Worm (Caenorhabditis elegans): ENCODE measurements around the gene spp-19.

Gene spp-19

DNA sequence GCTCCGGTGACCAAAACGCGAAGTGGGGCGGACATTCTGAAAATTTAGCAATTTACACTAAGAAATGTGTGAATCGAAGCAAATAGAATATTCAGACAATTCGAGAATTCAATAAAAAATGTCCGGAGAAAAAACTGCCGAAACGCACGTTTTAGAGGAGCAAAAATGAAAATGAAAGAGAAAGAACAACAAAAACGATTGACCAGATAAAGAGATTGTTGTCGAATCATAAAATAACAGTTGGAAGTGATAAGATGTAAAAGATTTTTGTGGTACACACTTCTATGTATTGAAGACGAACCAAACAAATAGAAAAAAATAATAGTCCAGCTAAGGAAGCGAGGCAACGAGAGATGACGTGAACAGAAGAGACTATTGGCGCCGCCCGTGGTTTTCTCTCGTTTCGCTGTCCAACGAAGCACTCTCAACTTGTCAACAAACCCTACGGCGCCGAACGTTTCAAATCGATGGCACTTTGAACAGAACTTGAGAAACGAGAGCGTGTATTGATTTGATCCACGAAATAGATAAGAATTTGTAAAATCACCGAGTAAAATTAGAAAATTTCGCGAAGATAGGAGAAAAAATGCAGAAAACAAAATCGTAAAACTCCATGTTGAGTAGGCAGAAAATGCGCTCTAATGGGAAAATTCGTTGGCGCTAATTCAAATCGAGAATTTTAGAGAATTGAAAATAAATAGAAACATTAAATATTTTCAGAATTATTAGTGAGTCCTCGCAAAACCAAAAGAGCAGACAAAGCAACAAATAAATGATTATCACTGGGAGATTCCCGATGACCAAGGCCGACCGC is 44.8 kb downstream of the spp-19 start, which contains the start of gene mdh-1 (continued):
- TF ChIP-seq nhr-41 (GFP tag; IDR thresholded peaks at IDR 0.05) (no peak), pqm-1 (tag; optimal IDR thresholded peaks at IDR 0.05) (peak; percentile 10), mxl-2 (GFP tag; conservative IDR thresholded peaks at IDR 0.05) (no peak), mep-1 (tag; optimal IDR thresholded peaks at IDR 0.05) (peak; percentile 12), ces-1 (GFP tag; optimal IDR thresholded peaks at IDR 0.05) (no peak), duxl-1 (tag; optimal IDR thresholded peaks at IDR 0.05; ENCODE audit: poor library complexity) (no peak), nhr-6 (tag; optimal IDR thresholded peaks at IDR 0.05) (no peak), ceh-20 (GFP tag; IDR thresholded peaks at IDR 0.05) (no peak), ceh-28 (tag; optimal IDR thresholded peaks at IDR 0.05) (peak; percentile 14), nhr-48 (tag; optimal IDR thresholded peaks at IDR 0.05) (no peak), hmg-1.1 (GFP tag; IDR thresholded peaks at IDR 0.05) (no peak; the same call in 1 of the 2 replicates)

DNA sequence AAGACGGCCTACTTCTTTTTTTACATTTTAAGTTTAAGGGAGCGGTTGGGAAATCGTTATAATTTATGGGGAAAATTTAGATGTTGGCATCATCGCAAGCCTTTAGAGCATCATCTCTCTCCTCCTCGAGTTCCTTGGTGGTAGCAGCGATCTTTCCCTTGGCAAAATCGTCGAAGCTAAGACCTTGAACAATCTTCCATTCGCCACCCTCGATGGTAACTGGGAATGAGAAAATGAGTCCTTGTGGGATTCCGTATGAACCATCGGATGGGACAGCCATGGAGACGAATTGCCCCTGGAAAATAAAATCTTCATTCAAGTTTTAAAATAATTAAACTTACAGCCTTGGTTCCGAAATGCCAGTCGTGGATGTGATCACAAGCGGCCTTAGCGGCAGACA is 46.1 kb downstream of the spp-19 start:
- TF ChIP-seq dmd-6 (GFP tag; IDR thresholded peaks at IDR 0.05) (peak; percentile 12; the same call in 1 of the 2 replicates), madf-9 (GFP tag; conservative IDR thresholded peaks at IDR 0.05) (0 out of 2 replicates have a peak, but pooled peaks have one; percentile 2), zip-2 (tag; optimal IDR thresholded peaks at IDR 0.05) (no peak), unc-62 (GFP tag; optimal IDR thresholded peaks at IDR 0.05 in 1 of 2) (no peak), unc-62 (tag; optimal IDR thresholded peaks at IDR 0.05) (no peak), spr-3 (GFP tag; optimal IDR thresholded peaks at IDR 0.05) (no peak), nhr-102 (tag; optimal IDR thresholded peaks at IDR 0.05) (no peak), dpl-1 (GFP tag; optimal IDR thresholded peaks at IDR 0.05) (no peak), hlh-30 (tag; optimal IDR thresholded peaks at IDR 0.05; ENCODE audit: insufficient read depth) (no peak), ceh-82 (tag; optimal IDR thresholded peaks at IDR 0.05) (no peak), skn-1 (tag; optimal IDR thresholded peaks at IDR 0.05) (no peak), arid-1 (GFP tag; conservative IDR thresholded peaks at IDR 0.05) (no peak)

ce11 chrV:6514887-6515324 is 46.6 kb downstream of the spp-19 start, which contains the start of gene dpy-11:
TSS of gene dpy-11 (minus strand) at chrV:6515240.
- 0 out of 2 replicates have a peak, but pooled peaks have one; percentile 48 for TF ChIP-seq tra-1 (GFP tag; IDR thresholded peaks at IDR 0.05)
- peak; percentile 35; the same call in 1 of the 2 replicates for TF ChIP-seq ZK337.2 (GFP tag; IDR thresholded peaks at IDR 0.05)
- TF ChIP-seq duxl-1 (tag; optimal IDR thresholded peaks at IDR 0.05; ENCODE audit: poor library complexity): peak; percentile 71
- peak; percentile 49 to 58 for TF ChIP-seq lsy-2 (tag; optimal IDR thresholded peaks at IDR 0.05)
- TF ChIP-seq lin-39 (tag; optimal IDR thresholded peaks at IDR 0.05): no peak
- no peak for TF ChIP-seq set-16 (GFP tag; IDR thresholded peaks at IDR 0.05)
- TF ChIP-seq nhr-6 (tag; optimal IDR thresholded peaks at IDR 0.05): peak; percentile 57
- TF ChIP-seq spr-3 (GFP tag; optimal IDR thresholded peaks at IDR 0.05): peak; percentile 12
- TF ChIP-seq F44E2.7 (GFP tag; IDR thresholded peaks at IDR 0.05): no peak
- TF ChIP-seq F37D6.2 (tag; optimal IDR thresholded peaks at IDR 0.05): no peak
- TF ChIP-seq hlh-30 (tag; optimal IDR thresholded peaks at IDR 0.05; ENCODE audit: insufficient read depth): no peak
- TF ChIP-seq ceh-44 (GFP tag; IDR thresholded peaks at IDR 0.05): no peak
- no peak for TF ChIP-seq daf-19 (GFP tag; conservative IDR thresholded peaks at IDR 0.05)
- TF ChIP-seq F26F4.8 (GFP tag; conservative IDR thresholded peaks at IDR 0.05): no peak
- TF ChIP-seq Y105C5A.15 (GFP tag; IDR thresholded peaks at IDR 0.05): 0 out of 2 replicates have a peak, but pooled peaks have one; percentile 46
- TF ChIP-seq Y75B8A.6 (GFP tag; IDR thresholded peaks at IDR 0.05): peak; percentile 91
- no peak for TF ChIP-seq F49E8.2 (tag; optimal IDR thresholded peaks at IDR 0.05; ENCODE audit: borderline replicate concordance)
- TF ChIP-seq egl-27 (tag; optimal IDR thresholded peaks at IDR 0.05): no peak
- no peak for TF ChIP-seq ceh-82 (tag; optimal IDR thresholded peaks at IDR 0.05)
- TF ChIP-seq attf-4 (tag; optimal IDR thresholded peaks at IDR 0.05): no peak
- TF ChIP-seq php-3 (GFP tag; IDR thresholded peaks at IDR 0.05): 0 out of 2 replicates have a peak, but pooled peaks have one; percentile 8
- no peak for TF ChIP-seq F10B5.3 (tag; optimal IDR thresholded peaks at IDR 0.05)
- TF ChIP-seq ceh-20 (GFP tag; IDR thresholded peaks at IDR 0.05): no peak
- no peak for TF ChIP-seq tag-97 (GFP tag; IDR thresholded peaks at IDR 0.05)
- TF ChIP-seq nhr-28 (tag; optimal IDR thresholded peaks at IDR 0.05): peak; percentile 36
- TF ChIP-seq gei-8 (GFP tag; optimal IDR thresholded peaks at IDR 0.05): peak; percentile 46
- TF ChIP-seq nhr-48 (tag; optimal IDR thresholded peaks at IDR 0.05): peak; percentile 44
- peak; percentile 36; the same call in 1 of the 2 replicates for TF ChIP-seq Y48G9A.11 (GFP tag; IDR thresholded peaks at IDR 0.05)
- no peak for TF ChIP-seq daf-12 (tag; optimal IDR thresholded peaks at IDR 0.05)
- TF ChIP-seq lin-13 (GFP tag; optimal IDR thresholded peaks at IDR 0.05): peak; percentile 49

Data from whole organism, L4 larva.